Worm (Caenorhabditis elegans) whole organism, L4 larva: Measurements from ENCODE around the gene nhr-109.

Experiments used
- F44E2.7 ChIP-seq: fragments of 200-800 bp; sonication (Bioruptor generic); IDR thresholded peaks from 2 replicates; pipeline ENCODE4 v2.1.2; 2022; ENCODE audit warnings: missing genetic modification characterization, missing compliant biosample characterization
- R02D3.7 ChIP-seq: fragments of 150-350 bp; sonication (generic microtip); optimal IDR thresholded peaks from 3 replicates; lab custom pipeline; 2014; ENCODE audit warnings: missing biosample characterization, missing genetic modification characterization
- Y105C5A.15 ChIP-seq: fragments of 200-800 bp; sonication (Bioruptor generic); IDR thresholded peaks from 2 replicates; pipeline ENCODE4 v1.3.6; 2022; ENCODE audit warnings: missing genetic modification characterization, missing compliant biosample characterization
- Y48G9A.11 ChIP-seq: fragments of 200-800 bp; sonication (Bioruptor generic); IDR thresholded peaks from 2 replicates; pipeline ENCODE4 v1.3.6; 2022; ENCODE audit warnings: missing genetic modification reagents, missing genetic modification characterization, missing compliant biosample characterization
- ZK546.5 ChIP-seq, 2 experiments: sonication (generic microtip); optimal IDR thresholded peaks; 2 replicates each; lab custom pipeline; 2017; ENCODE audit warnings: missing biosample characterization in 2 of 2, missing genetic modification characterization in 2 of 2
- aha-1 ChIP-seq: fragments of 150-350 bp; peaks from one replicate; lab custom pipeline; 2014; ENCODE audit warnings: missing biosample characterization, missing genetic modification characterization
- ceh-28 ChIP-seq: fragments of 150-350 bp; optimal IDR thresholded peaks from 2 replicates; lab custom pipeline; 2014; ENCODE audit warnings: missing biosample characterization, missing genetic modification reagents, missing genetic modification characterization
- ceh-32 ChIP-seq: sonication (generic microtip); optimal IDR thresholded peaks from 2 replicates; lab custom pipeline; 2016; ENCODE audit warnings: mild to moderate bottlenecking, missing genetic modification characterization, missing compliant biosample characterization; ENCODE audit not compliant: poor library complexity
- ceh-82 ChIP-seq: sonication (generic microtip); optimal IDR thresholded peaks from 2 replicates; lab custom pipeline; 2017; ENCODE audit warnings: missing biosample characterization, missing genetic modification characterization
- ces-1 ChIP-seq: fragments of 150-350 bp; sonication (generic microtip); optimal IDR thresholded peaks from 4 replicates; lab custom pipeline; 2014; ENCODE audit warnings: missing biosample characterization, missing genetic modification reagents, missing genetic modification characterization
- cey-2 ChIP-seq: sonication (generic microtip); optimal IDR thresholded peaks from 3 replicates; lab custom pipeline; 2017; ENCODE audit warnings: missing genetic modification characterization, mild to moderate bottlenecking, missing compliant biosample characterization, antibody characterized with exemption, borderline replicate concordance; ENCODE audit not compliant: insufficient read depth
- daf-8 ChIP-seq: fragments of 200-800 bp; sonication (Bioruptor generic); IDR thresholded peaks from 2 replicates; pipeline ENCODE4 v1.3.6; 2022; ENCODE audit warnings: missing genetic modification characterization, missing compliant biosample characterization
- dmd-8 ChIP-seq: fragments of 200-800 bp; sonication (Bioruptor generic); IDR thresholded peaks from 2 replicates; pipeline ENCODE4 v1.3.6; 2022; ENCODE audit warnings: missing genetic modification characterization, missing compliant biosample characterization
- dpl-1 ChIP-seq: fragments of 150-350 bp; optimal IDR thresholded peaks from 2 replicates; lab custom pipeline; 2014; ENCODE audit warnings: missing biosample characterization, missing genetic modification reagents, missing genetic modification characterization
- dve-1 ChIP-seq: sonication (generic microtip); optimal IDR thresholded peaks from 2 replicates; lab custom pipeline; 2017; ENCODE audit warnings: antibody characterized with exemption, mild to moderate bottlenecking, missing genetic modification characterization, missing compliant biosample characterization; ENCODE audit not compliant: insufficient read depth
- gei-8 ChIP-seq: fragments of 200-800 bp; sonication (Bioruptor generic); optimal IDR thresholded peaks from 2 replicates; lab custom pipeline; 2018; ENCODE audit warnings: mild to moderate bottlenecking, missing genetic modification characterization, missing compliant biosample characterization
- hlh-11 ChIP-seq: fragments of 200-800 bp; sonication (Bioruptor generic); optimal IDR thresholded peaks from 2 replicates; lab custom pipeline; 2018; ENCODE audit warnings: mild to moderate bottlenecking, missing genetic modification characterization, missing compliant biosample characterization
- lin-29 ChIP-seq: fragments of 200-800 bp; sonication (Bioruptor generic); IDR thresholded peaks from 2 replicates; pipeline ENCODE4 v1.3.6; 2022; ENCODE audit warnings: missing genetic modification reagents, missing genetic modification characterization, missing compliant biosample characterization
- lin-38 ChIP-seq: fragments of 200-800 bp; sonication (Bioruptor generic); IDR thresholded peaks from 2 replicates; pipeline ENCODE4 v1.3.6; 2022; ENCODE audit warnings: missing genetic modification reagents, missing genetic modification characterization, missing compliant biosample characterization
- lin-39 ChIP-seq: fragments of 150-350 bp; optimal IDR thresholded peaks from 2 replicates; lab custom pipeline; 2014; ENCODE audit warnings: missing biosample characterization, missing genetic modification reagents, missing genetic modification characterization
- madf-5 ChIP-seq, 2 experiments: fragments of 200-800 bp; sonication (Bioruptor generic); IDR thresholded peaks; 2 replicates each; pipeline ENCODE4 v1.3.6; 2022; ENCODE audit warnings: missing compliant biosample characterization in 2 of 2, missing genetic modification characterization in 2 of 2
- madf-9 ChIP-seq: fragments of 200-800 bp; sonication (Bioruptor generic); conservative IDR thresholded peaks from 2 replicates; pipeline ENCODE4 v1.3.6; 2022; ENCODE audit warnings: missing genetic modification reagents, missing genetic modification characterization, missing compliant biosample characterization
- mdl-1 ChIP-seq, 2 experiments: fragments of 150-350 bp in 1 of 2; sonication (generic microtip) in 1 of 2; optimal IDR thresholded peaks; 2 replicates each; lab custom pipeline; 2014 to 2017; ENCODE audit warnings: missing biosample characterization in 2 of 2, missing genetic modification characterization in 2 of 2
- mep-1 ChIP-seq: fragments of 150-350 bp; sonication (generic microtip); optimal IDR thresholded peaks from 3 replicates; lab custom pipeline; 2014; ENCODE audit warnings: missing biosample characterization, missing genetic modification characterization
- mes-2 ChIP-seq: sonication (generic microtip); optimal IDR thresholded peaks from 2 replicates; lab custom pipeline; 2016; ENCODE audit warnings: missing genotype, mild to moderate bottlenecking, missing genetic modification characterization, missing compliant biosample characterization; ENCODE audit not compliant: poor library complexity, severe bottlenecking
- mxl-2 ChIP-seq: fragments of 200-800 bp; sonication (Bioruptor generic); conservative IDR thresholded peaks from 2 replicates; pipeline ENCODE4 v1.3.6; 2022; ENCODE audit warnings: missing genetic modification reagents, missing genetic modification characterization, missing compliant biosample characterization
- mxl-3 ChIP-seq: fragments of 200-800 bp; sonication (Bioruptor generic); optimal IDR thresholded peaks from 2 replicates; lab custom pipeline; 2018; ENCODE audit warnings: mild to moderate bottlenecking, missing genetic modification characterization, missing compliant biosample characterization
- nhr-11 ChIP-seq: fragments of 150-350 bp; optimal IDR thresholded peaks from 2 replicates; lab custom pipeline; 2014; ENCODE audit warnings: missing biosample characterization, missing genetic modification characterization
- nhr-28 ChIP-seq: fragments of 150-350 bp; optimal IDR thresholded peaks from 2 replicates; lab custom pipeline; 2014; ENCODE audit warnings: missing biosample characterization, missing genetic modification characterization
- nhr-42 ChIP-seq: fragments of 200-800 bp; sonication (Bioruptor generic); IDR thresholded peaks from 2 replicates; pipeline ENCODE4 v1.3.6; 2022; ENCODE audit warnings: missing genetic modification characterization, missing compliant biosample characterization
- nhr-48 ChIP-seq: sonication (generic microtip); optimal IDR thresholded peaks from 2 replicates; lab custom pipeline; 2016; ENCODE audit warnings: mild to moderate bottlenecking, missing genetic modification characterization, missing compliant biosample characterization
- nhr-77 ChIP-seq: fragments of 150-350 bp; optimal IDR thresholded peaks from 2 replicates; lab custom pipeline; 2014; ENCODE audit warnings: missing biosample characterization, missing genetic modification characterization
- pqm-1 ChIP-seq: sonication (generic microtip); optimal IDR thresholded peaks from 2 replicates; lab custom pipeline; 2017; ENCODE audit warnings: missing biosample characterization, missing genetic modification characterization
- set-16 ChIP-seq: fragments of 200-800 bp; sonication (Bioruptor generic); IDR thresholded peaks from 2 replicates; pipeline ENCODE4 v1.3.6; 2022; ENCODE audit warnings: missing genetic modification reagents, missing genetic modification characterization, missing compliant biosample characterization
- unc-130 ChIP-seq: sonication (generic microtip); optimal IDR thresholded peaks from 2 replicates; lab custom pipeline; 2016; ENCODE audit warnings: missing genetic modification reagents, missing genetic modification characterization, missing compliant biosample characterization
- unc-62 ChIP-seq, 3 experiments: fragments of 150-350 bp in 1 of 3; sonication (generic microtip); optimal IDR thresholded peaks in 2 of 3; peaks in 1 of 3; 1 replicate in 1 of 3; 2 replicates in 2 of 3; lab custom pipeline; 2014 to 2017; ENCODE audit warnings: missing biosample characterization in 3 of 3, missing genetic modification characterization in 3 of 3, missing genetic modification reagents in 3 of 3, missing genotype in 1 of 3
- vab-7 ChIP-seq: fragments of 200-800 bp; sonication (Bioruptor generic); IDR thresholded peaks from 2 replicates; pipeline ENCODE4 v1.3.6; 2022; ENCODE audit warnings: missing genetic modification reagents, missing genetic modification characterization, missing compliant biosample characterization
- zag-1 ChIP-seq: fragments of 150-350 bp; optimal IDR thresholded peaks from 2 replicates; lab custom pipeline; 2014; ENCODE audit warnings: missing biosample characterization, missing genetic modification characterization
- zip-11 ChIP-seq: fragments of 200-800 bp; sonication (Bioruptor generic); IDR thresholded peaks from 2 replicates; pipeline ENCODE4 v1.3.6; 2022; ENCODE audit warnings: missing genetic modification characterization, missing compliant biosample characterization
- ztf-11 ChIP-seq: fragments of 150-350 bp; optimal IDR thresholded peaks from 2 replicates; lab custom pipeline; 2014; ENCODE audit warnings: missing biosample characterization, missing genetic modification characterization
- ztf-7 ChIP-seq: fragments of 150-350 bp; optimal IDR thresholded peaks from 2 replicates; lab custom pipeline; 2014; ENCODE audit warnings: missing biosample characterization, missing genetic modification characterization

Gene nhr-109

DNA sequence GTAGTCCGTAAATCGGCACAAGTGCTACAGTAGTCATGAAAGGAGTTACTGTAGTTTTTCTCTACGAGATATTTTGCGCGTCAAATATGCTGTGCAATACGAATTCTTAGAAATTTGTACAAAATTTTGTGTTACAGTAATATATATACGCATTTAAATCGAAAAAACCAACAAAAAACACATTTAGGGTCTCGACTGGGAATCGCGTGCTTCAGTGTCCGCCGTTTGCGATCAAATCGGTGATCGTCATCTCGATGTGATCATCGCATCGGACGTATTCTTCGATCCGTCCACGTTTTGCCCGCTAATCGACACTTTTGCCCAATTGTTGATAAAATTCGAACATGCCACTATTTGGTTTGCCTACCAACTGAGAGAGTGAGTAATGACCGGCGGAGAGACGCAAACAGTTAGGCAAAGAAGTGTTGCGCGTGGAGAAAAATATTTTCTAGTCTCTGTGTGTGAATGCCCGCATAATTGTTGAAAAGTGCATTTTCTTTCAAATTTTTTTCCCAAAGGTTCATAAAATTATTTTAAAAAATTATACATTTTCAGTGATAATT is 35.8 kb downstream of the nhr-109 start (continued):
- TF ChIP-seq nhr-42 (GFP tag; lab: Robert Waterston, UW) = no peak
- no peak for TF ChIP-seq nhr-77 (tag; lab: Kevin White, UChicago)
- no peak for TF ChIP-seq ztf-11
- no peak for TF ChIP-seq zag-1 (tag; lab: Kevin White, UChicago)
- no peak for TF ChIP-seq ceh-32 (tag; lab: Kevin White, UChicago)
- no peak for TF ChIP-seq lin-39 (tag; lab: Kevin White, UChicago)
- no peak for TF ChIP-seq ztf-7 (tag; lab: Kevin White, UChicago)
- TF ChIP-seq cey-2 (tag; lab: Kevin White, UChicago) = no peak
- peak; percentile 97 for TF ChIP-seq aha-1
- no peak for TF ChIP-seq dpl-1 (GFP tag; lab: Kevin White, UChicago)
- TF ChIP-seq madf-9 (GFP tag; lab: Robert Waterston, UW) = no peak
- no peak for TF ChIP-seq gei-8 (GFP tag; lab: Kevin White, UChicago)
- peak in 1 of 2 experiments; percentile 9 for TF ChIP-seq mdl-1 (tag; optimal IDR thresholded peaks at IDR 0.05; lab: Kevin White, UChicago)
- TF ChIP-seq pqm-1 (tag; lab: Kevin White, UChicago) = peak; percentile 53
- TF ChIP-seq ceh-82 (tag; lab: Kevin White, UChicago) = no peak
- peak; percentile 88 for TF ChIP-seq nhr-28
- TF ChIP-seq mxl-3 (GFP tag; lab: Kevin White, UChicago) = peak; percentile 61
- no peak for TF ChIP-seq dve-1 (tag; lab: Kevin White, UChicago)
- no peak for TF ChIP-seq daf-8 (GFP tag; lab: Robert Waterston, UW)
- no peak for TF ChIP-seq lin-29 (GFP tag; lab: Robert Waterston, UW)
- TF ChIP-seq lin-38 (GFP tag; lab: Robert Waterston, UW) = no peak
- no peak for TF ChIP-seq ceh-28

DNA sequence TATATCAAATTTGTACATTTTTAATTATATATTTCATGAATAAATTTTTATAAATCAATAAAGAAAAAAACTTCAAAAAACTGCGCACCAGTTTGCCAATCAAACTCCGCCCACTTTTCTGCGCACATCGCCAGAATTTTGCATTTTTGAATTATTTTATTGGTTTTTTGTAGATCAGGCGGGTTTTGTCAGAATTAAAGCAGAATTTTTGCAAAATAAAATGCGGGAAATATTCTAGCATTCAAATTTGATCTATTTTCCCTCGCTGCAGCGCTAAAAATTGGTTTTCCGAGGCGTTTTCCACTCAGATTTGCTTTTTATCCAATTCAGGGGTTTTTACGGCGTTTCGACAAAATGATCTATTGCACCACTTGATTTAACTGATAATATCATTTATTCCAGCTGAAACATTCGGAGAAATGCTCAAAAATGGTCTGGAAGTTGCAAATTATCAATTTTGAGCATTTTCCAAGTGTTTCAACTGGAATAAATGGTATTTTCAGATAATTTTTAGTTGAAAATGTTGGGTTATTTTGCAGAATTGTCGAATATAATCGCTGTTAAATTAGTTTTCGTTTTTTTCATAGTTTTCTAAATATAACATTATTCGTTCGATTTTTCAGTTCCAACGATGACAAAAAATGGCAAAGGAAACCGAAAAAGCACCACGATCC is 37.9 kb downstream of the nhr-109 start, which contains the start of gene W06B4.1:
Gene W06B4.1 (plus strand): TSS at position 624 of the 674 bp plus-strand sequence.
- 0 out of 2 replicates have a peak, but pooled peaks have one; percentile 15 for TF ChIP-seq Y48G9A.11 (GFP tag; lab: Robert Waterston, UW)
- no peak for TF ChIP-seq ces-1 (GFP tag; lab: Kevin White, UChicago)
- TF ChIP-seq lin-38 (GFP tag; lab: Robert Waterston, UW) = peak; percentile 34
- TF ChIP-seq unc-130 = peak; percentile 52

DNA sequence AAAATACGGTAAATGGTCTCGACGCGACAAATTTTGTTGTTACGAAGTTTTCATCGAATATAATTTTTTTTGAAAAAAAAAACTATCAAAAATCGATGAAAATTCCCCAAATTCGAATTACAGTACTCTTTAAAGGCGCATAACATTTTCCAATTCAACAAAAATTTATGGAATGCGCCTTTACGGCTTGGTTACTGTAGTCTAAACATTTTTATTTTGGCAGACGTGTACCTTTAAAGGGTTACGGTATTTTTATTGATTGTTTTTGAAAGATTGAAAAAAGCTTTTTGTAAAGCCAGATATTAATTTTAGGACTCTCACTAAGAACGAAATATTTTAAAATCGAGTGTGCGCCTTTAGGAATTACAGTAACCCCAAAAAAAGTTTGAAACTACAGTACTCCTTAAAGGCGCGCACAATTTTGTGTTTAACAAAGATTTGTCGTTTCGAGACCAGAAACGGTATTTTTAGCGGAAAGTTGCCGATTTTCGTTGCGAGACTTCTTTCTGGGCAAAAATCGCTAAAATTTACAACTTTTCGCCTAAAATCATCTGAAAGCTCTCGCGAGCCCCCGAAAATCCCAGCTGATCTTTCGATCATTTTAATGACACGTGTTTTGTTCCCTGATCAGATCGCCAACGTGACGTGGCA is 41.0 kb downstream of the nhr-109 start:
- no peak for TF ChIP-seq hlh-11 (tag; lab: Kevin White, UChicago)
- no peak for TF ChIP-seq madf-5 (GFP tag; IDR thresholded peaks at IDR 0.05; lab: Robert Waterston, UW)
- no peak for TF ChIP-seq mep-1
- no peak for TF ChIP-seq vab-7 (GFP tag; lab: Robert Waterston, UW)
- no peak for TF ChIP-seq dmd-8 (GFP tag; lab: Robert Waterston, UW)
- TF ChIP-seq mes-2 (tag; lab: Kevin White, UChicago) = no peak
- no peak for TF ChIP-seq mxl-2
- no peak for TF ChIP-seq unc-62 (GFP tag; optimal IDR thresholded peaks at IDR 0.05 in 1 of 2; lab: Kevin White, UChicago)
- no peak for TF ChIP-seq unc-62 (tag; optimal IDR thresholded peaks at IDR 0.05; lab: Kevin White, UChicago)

DNA sequence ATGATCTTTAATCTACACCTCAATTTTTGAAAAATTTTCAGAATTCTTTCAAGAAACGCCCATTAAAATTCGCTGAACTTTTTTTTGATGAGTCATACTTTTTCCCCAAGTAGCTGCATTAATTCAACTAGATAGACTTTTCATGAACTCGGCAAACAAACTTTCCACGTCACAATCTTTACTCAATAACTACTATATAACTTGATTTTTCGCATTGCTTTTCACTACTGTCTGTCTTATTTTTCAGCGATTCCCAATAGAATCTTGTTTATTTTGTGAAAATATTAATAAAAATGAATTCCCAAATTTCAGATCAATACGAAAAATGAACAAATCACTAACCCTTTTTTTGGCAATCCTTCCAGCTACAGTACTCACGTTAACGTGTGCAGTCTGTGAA is 45.1 kb downstream of the nhr-109 start, which contains the start of gene T05C1.1:
Gene T05C1.1 (plus strand): TSS at position 301 of the 400 bp plus-strand sequence.
- TF ChIP-seq unc-62 (GFP tag; optimal IDR thresholded peaks at IDR 0.05 in 1 of 2; lab: Kevin White, UChicago) = no peak
- no peak for TF ChIP-seq unc-62 (tag; optimal IDR thresholded peaks at IDR 0.05; lab: Kevin White, UChicago)
- TF ChIP-seq mdl-1 (tag; optimal IDR thresholded peaks at IDR 0.05; lab: Kevin White, UChicago) = no peak
- no peak for TF ChIP-seq set-16 (GFP tag; lab: Robert Waterston, UW)
- no peak for TF ChIP-seq ZK546.5 (tag; optimal IDR thresholded peaks at IDR 0.05; lab: Kevin White, UChicago)
- no peak for TF ChIP-seq dmd-8 (GFP tag; lab: Robert Waterston, UW)
- no peak for TF ChIP-seq nhr-48 (tag; lab: Kevin White, UChicago)
- no peak for TF ChIP-seq F44E2.7 (GFP tag; lab: Robert Waterston, UW)
- TF ChIP-seq ceh-32 (tag; lab: Kevin White, UChicago) = no peak
- TF ChIP-seq nhr-11 = no peak
- no peak for TF ChIP-seq zip-11
- no peak for TF ChIP-seq R02D3.7 (tag; lab: Kevin White, UChicago)
- TF ChIP-seq Y105C5A.15 = no peak
